Worm (Caenorhabditis elegans) whole organism, L3 larva: ENCODE measurements around the gene C25F9.4.

ENCODE experiments used
- ama-1 ChIP-seq: fragments of 150-350 bp; optimal IDR thresholded peaks from 2 replicates; lab custom pipeline; 2018
- fkh-10 ChIP-seq: sonication (generic microtip); optimal IDR thresholded peaks from 2 replicates; lab custom pipeline; 2017; ENCODE audit warnings: missing biosample characterization, missing genetic modification reagents, missing genetic modification characterization
- jun-1 ChIP-seq: fragments of 150-350 bp; optimal IDR thresholded peaks from 2 replicates; lab custom pipeline; 2014; ENCODE audit warnings: missing biosample characterization, missing genetic modification reagents, missing genetic modification characterization
- lin-15B ChIP-seq: fragments of 150-350 bp; optimal IDR thresholded peaks from 2 replicates; lab custom pipeline; 2014; ENCODE audit warnings: missing biosample characterization, missing genetic modification characterization
- nhr-11 ChIP-seq: fragments of 150-350 bp; optimal IDR thresholded peaks from 2 replicates; lab custom pipeline; 2014; ENCODE audit warnings: missing biosample characterization, missing genetic modification characterization
- nhr-237 ChIP-seq: fragments of 150-350 bp; optimal IDR thresholded peaks from 2 replicates; lab custom pipeline; 2014; ENCODE audit warnings: missing biosample characterization, missing genetic modification characterization
- nhr-25 ChIP-seq: sonication (generic microtip); optimal IDR thresholded peaks from 2 replicates; lab custom pipeline; 2017; ENCODE audit warnings: missing biosample characterization, missing genetic modification characterization
- nhr-77 ChIP-seq: fragments of 150-350 bp; optimal IDR thresholded peaks from 2 replicates; lab custom pipeline; 2014; ENCODE audit warnings: missing biosample characterization, missing genetic modification characterization
- pqm-1 ChIP-seq: fragments of 150-350 bp; optimal IDR thresholded peaks from 2 replicates; lab custom pipeline; 2017; ENCODE audit warnings: missing biosample characterization, missing genetic modification characterization, inconsistent platforms

ce11 chrV:19448805-19449204 lies 32.4 kb upstream of the C25F9.4 start, which contains the start of gene M04C3.2:
- TF ChIP-seq jun-1 (tag; lab: Kevin White, UChicago): no peak
- TF ChIP-seq nhr-77 (tag; lab: Kevin White, UChicago): no peak
- no peak for TF ChIP-seq nhr-11 (tag; lab: Kevin White, UChicago)
- no peak for TF ChIP-seq pqm-1 (tag; lab: Kevin White, UChicago)
- no peak for TF ChIP-seq nhr-237 (tag; lab: Kevin White, UChicago)
- no peak for TF ChIP-seq nhr-25 (tag; lab: Kevin White, UChicago)
- TF ChIP-seq lin-15B (tag; lab: Kevin White, UChicago): no peak
- TF ChIP-seq fkh-10 (GFP tag; lab: Kevin White, UChicago): no peak
- TF ChIP-seq ama-1 (lab: Kevin White, UChicago): no peak
